Worm (Caenorhabditis elegans): Measurements from ENCODE around the gene pud-4.

The pud-4 gene

DNA sequence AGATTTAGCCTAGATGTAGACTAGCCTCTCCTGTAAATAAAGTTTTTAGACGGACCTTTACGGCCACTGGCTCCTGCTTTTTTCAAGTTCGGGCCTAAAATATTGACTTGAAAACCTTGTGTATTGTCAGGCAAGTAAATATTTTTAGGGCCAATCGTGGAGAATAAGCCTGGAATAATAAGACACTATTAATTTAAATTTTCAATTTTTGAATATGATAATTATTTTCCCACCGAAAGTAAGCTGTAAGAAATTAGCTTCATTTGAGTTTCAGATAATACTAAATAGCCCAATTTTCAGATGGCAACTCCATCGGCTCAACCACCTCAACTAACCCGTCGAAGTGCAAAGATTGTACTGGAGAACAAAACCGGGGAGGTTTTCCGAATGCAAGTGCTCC is at the start of gene pud-4:
TSS of gene pud-4 (plus strand) at position 301 of the 400 bp plus-strand sequence.
- TF ChIP-seq tra-1 (GFP tag; IDR thresholded peaks at IDR 0.05) (no peak), duxl-1 (tag; optimal IDR thresholded peaks at IDR 0.05; ENCODE audit: poor library complexity) (no peak), ZK337.2 (GFP tag; IDR thresholded peaks at IDR 0.05) (no peak)

DNA sequence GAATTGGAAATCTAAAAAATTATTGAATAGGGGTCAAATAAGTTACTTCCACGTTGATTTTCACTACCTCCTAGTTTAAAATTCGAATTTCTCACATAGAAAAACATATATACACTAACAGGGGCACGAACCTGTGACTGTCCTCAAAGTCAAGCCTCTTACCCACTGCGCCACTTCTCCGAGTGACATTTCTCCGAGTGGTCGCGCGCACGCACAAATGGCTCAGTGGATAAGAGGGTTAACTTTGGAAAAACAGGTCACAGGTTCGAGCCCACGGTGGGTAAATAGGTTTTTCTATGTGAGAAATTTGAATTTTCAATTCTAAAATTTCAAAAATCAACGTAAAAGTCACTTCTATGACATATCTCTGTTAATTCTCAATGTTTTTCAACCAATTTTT is 49.2 kb upstream of the pud-4 start:
- TF ChIP-seq nhr-42 (GFP tag; IDR thresholded peaks at IDR 0.05) (no peak), php-3 (GFP tag; IDR thresholded peaks at IDR 0.05) (no peak), lin-13 (GFP tag; optimal IDR thresholded peaks at IDR 0.05) (peak; percentile 26), hlh-30 (tag; optimal IDR thresholded peaks at IDR 0.05; ENCODE audit: insufficient read depth) (peak; percentile 34), dve-1 (tag; optimal IDR thresholded peaks at IDR 0.05; ENCODE audit: insufficient read depth) (peak; percentile 3), ceh-82 (tag; optimal IDR thresholded peaks at IDR 0.05) (no peak), cey-2 (tag; optimal IDR thresholded peaks at IDR 0.05; ENCODE audit: borderline replicate concordance, insufficient read depth) (no peak), Y48G9A.11 (GFP tag; IDR thresholded peaks at IDR 0.05) (0 out of 2 replicates have a peak, but pooled peaks have one; percentile 43)

DNA sequence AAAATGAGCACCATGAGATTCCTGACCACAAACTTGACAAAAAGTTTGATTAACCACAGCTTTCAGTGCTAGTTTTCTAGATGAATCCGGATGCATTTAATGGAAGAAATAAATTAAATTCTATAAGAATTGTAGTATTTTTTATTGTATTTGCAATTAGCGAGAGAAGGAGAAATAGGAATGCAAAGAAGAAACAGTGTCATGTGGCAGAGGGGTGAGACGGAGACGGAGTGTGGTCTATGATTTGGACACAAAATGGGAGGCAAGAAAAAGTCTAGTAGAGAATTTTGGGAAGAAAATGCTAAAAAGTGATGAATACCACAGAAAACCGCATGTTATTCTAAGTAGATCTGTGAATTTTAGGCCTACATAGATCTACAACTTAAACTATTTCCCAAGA is 48.4 kb upstream of the pud-4 start, which contains the start of gene nhr-59:
TSS of gene nhr-59 (minus strand) at position 214 of the 400 bp plus-strand sequence.
- TF ChIP-seq dmd-6 (GFP tag; IDR thresholded peaks at IDR 0.05) (peak; percentile 26; the same call in 1 of the 2 replicates), mdl-1 (tag; optimal IDR thresholded peaks at IDR 0.05) (peak in 1 of 2 experiments; percentile 9), mxl-2 (GFP tag; conservative IDR thresholded peaks at IDR 0.05) (no peak), hlh-11 (tag; optimal IDR thresholded peaks at IDR 0.05) (peak; percentile 42), mes-2 (tag; optimal IDR thresholded peaks at IDR 0.05; ENCODE audit: poor library complexity, severe bottlenecking) (peak; percentile 7), nhr-28 (tag; optimal IDR thresholded peaks at IDR 0.05) (peak; percentile 88), hlh-30 (tag; optimal IDR thresholded peaks at IDR 0.05; ENCODE audit: insufficient read depth) (peak; percentile 81), pqm-1 (tag; optimal IDR thresholded peaks at IDR 0.05) (peak; percentile 17), aha-1 (tag) (peak; percentile 23), unc-130 (GFP tag; optimal IDR thresholded peaks at IDR 0.05) (no peak), ceh-62 (tag; optimal IDR thresholded peaks at IDR 0.05) (no peak), ztf-7 (tag; optimal IDR thresholded peaks at IDR 0.05) (no peak), nhr-25 (tag; optimal IDR thresholded peaks at IDR 0.05; ENCODE audit: borderline replicate concordance, insufficient read depth) (no peak)

DNA sequence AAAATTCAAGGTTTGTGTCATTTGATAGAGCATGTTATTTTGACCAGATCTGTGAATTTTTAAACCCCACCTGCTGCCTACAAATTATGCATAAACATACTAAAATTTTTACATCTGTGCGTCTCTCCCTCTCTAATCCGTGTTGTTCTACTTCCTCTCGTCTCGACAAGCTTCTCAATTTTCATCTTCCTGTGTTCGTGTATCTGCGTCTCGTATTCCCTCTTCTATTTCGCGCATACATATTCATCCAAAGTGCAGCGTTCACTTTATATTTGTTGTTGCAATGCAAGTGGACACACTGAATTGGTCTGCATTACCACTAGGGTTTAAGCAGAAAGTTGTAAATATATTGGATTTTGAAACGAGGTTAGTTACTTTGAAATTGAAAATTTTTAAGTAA is 47.9 kb upstream of the pud-4 start, which contains the start of gene fbxa-137:
TSS of gene fbxa-137 (plus strand) at position 274 of the 400 bp plus-strand sequence.
- no peak for TF ChIP-seq Y105C5A.15 (GFP tag; IDR thresholded peaks at IDR 0.05)
- TF ChIP-seq nhr-42 (GFP tag; IDR thresholded peaks at IDR 0.05): no peak
- TF ChIP-seq unc-62 (GFP tag; optimal IDR thresholded peaks at IDR 0.05 in 1 of 2): peak in 1 of 2 experiments; percentile 69
- TF ChIP-seq unc-62 (tag; optimal IDR thresholded peaks at IDR 0.05): no peak
- no peak for TF ChIP-seq Y75B8A.6 (GFP tag; IDR thresholded peaks at IDR 0.05)

DNA sequence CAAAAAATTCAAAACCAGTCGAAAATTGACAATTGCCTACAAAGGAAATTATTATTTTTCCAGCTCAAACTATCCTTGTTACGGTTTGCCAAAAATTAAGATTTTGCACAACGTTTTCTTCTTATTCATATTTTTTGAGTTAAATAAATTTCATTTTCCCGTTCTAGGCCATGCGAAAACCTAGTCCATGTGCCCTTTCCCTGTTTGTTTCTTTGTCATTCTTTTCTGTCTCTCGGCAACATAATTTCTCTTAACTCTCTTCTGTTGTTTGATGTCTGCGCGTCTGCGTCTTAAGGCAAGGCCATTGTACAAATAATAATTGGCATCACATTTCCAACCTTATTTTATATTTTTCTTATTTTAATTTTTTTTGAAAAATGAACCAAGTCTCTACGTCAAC is 45.0 kb upstream of the pud-4 start, which contains the start of gene nhr-228:
TSS of gene nhr-228 (plus strand) at position 261 of the 400 bp plus-strand sequence.
- no peak for TF ChIP-seq sdz-12 (GFP tag; optimal IDR thresholded peaks at IDR 0.05)
- no peak for TF ChIP-seq nhr-237 (tag; optimal IDR thresholded peaks at IDR 0.05)
- no peak for TF ChIP-seq unc-62 (GFP tag; optimal IDR thresholded peaks at IDR 0.05 in 1 of 2)
- TF ChIP-seq unc-62 (tag; optimal IDR thresholded peaks at IDR 0.05): no peak
- TF ChIP-seq R02D3.7 (tag; optimal IDR thresholded peaks at IDR 0.05): no peak
- peak in 1 of 2 experiments; percentile 54 for TF ChIP-seq lsy-2 (tag; optimal IDR thresholded peaks at IDR 0.05)
- TF ChIP-seq dve-1 (tag; optimal IDR thresholded peaks at IDR 0.05; ENCODE audit: insufficient read depth): peak; percentile 55
- no peak for TF ChIP-seq pha-4 (GFP tag; IDR thresholded peaks at IDR 0.05)
- TF ChIP-seq pha-4 (tag; optimal IDR thresholded peaks at IDR 0.05): no peak
- TF ChIP-seq rbr-2 (tag; optimal IDR thresholded peaks at IDR 0.05): no peak
- no peak for TF ChIP-seq Y105C5A.15 (GFP tag; IDR thresholded peaks at IDR 0.05)
- TF ChIP-seq hlh-30 (tag; optimal IDR thresholded peaks at IDR 0.05; ENCODE audit: insufficient read depth): peak; percentile 47
- no peak for TF ChIP-seq madf-9 (GFP tag; conservative IDR thresholded peaks at IDR 0.05)
- no peak for TF ChIP-seq lin-38 (GFP tag; IDR thresholded peaks at IDR 0.05)
- no peak for TF ChIP-seq ceh-28 (tag; optimal IDR thresholded peaks at IDR 0.05)
- TF ChIP-seq nhr-25 (tag; optimal IDR thresholded peaks at IDR 0.05; ENCODE audit: borderline replicate concordance, insufficient read depth): no peak
- no peak for TF ChIP-seq zip-11 (GFP tag; IDR thresholded peaks at IDR 0.05)
- TF ChIP-seq daf-12 (tag; optimal IDR thresholded peaks at IDR 0.05): no peak
- TF ChIP-seq aha-1 (tag): peak; percentile 90
- no peak for TF ChIP-seq Y75B8A.6 (GFP tag; IDR thresholded peaks at IDR 0.05)
- TF ChIP-seq nhr-6 (tag; optimal IDR thresholded peaks at IDR 0.05): peak; percentile 21
- TF ChIP-seq php-3 (GFP tag; IDR thresholded peaks at IDR 0.05): no peak
- no peak for TF ChIP-seq nhr-76 (tag; optimal IDR thresholded peaks at IDR 0.05)
- peak; percentile 81 for TF ChIP-seq nhr-28 (tag; optimal IDR thresholded peaks at IDR 0.05)
- TF ChIP-seq nhr-42 (GFP tag; IDR thresholded peaks at IDR 0.05): no peak
- TF ChIP-seq lin-1 (GFP tag; IDR thresholded peaks at IDR 0.05): no peak

Data from whole organism, L4 larva.